Worm (Caenorhabditis elegans): ENCODE measurements around the gene F57G12.1.

DNA sequence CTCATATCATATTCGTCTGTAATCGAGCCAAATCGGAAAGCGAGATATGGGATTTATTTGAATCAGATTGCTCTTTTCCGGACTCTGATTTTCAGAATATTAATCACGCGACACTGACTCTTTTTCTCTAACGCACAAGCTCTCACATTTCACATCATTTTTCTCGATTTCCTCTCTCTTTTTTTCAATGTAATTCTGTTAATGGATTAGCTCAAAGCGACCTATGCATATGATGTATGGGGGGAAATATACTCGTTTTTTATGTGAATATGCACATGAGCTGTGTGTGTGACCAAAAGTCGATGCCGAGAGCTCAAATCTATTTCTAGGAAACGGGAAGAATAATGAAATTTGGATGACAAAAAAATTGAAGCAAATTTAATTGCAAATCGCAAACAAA, 29.1 kb upstream of the F57G12.1 start:
- no peak for TF ChIP-seq tbx-11 (GFP tag; IDR thresholded peaks at IDR 0.05)
- TF ChIP-seq tbx-37 (GFP tag; conservative IDR thresholded peaks at IDR 0.05) = no peak
- TF ChIP-seq pes-1 (GFP tag; IDR thresholded peaks at IDR 0.05) = no peak

All from whole organism, early embryonic.